Worm (Caenorhabditis elegans) whole organism, L4 larva: ENCODE data around the gene scl-24.
A peak's percentile ranks its signal among the peaks of the same experiment; 100 is the strongest.

Experiments
- F44E2.7 ChIP-seq: fragments of 200-800 bp; sonication (Bioruptor generic); IDR thresholded peaks from 2 replicates; pipeline ENCODE4 v2.1.2; 2022; ENCODE audit warnings: missing genetic modification characterization, missing compliant biosample characterization
- F49E8.2 ChIP-seq: sonication (generic microtip); optimal IDR thresholded peaks from 2 replicates; lab custom pipeline; 2016; ENCODE audit warnings: missing compliant biosample characterization, mild to moderate bottlenecking, missing genetic modification characterization, borderline replicate concordance
- Y105C5A.15 ChIP-seq: fragments of 200-800 bp; sonication (Bioruptor generic); IDR thresholded peaks from 2 replicates; pipeline ENCODE4 v1.3.6; 2022; ENCODE audit warnings: missing genetic modification characterization, missing compliant biosample characterization
- ZK337.2 ChIP-seq: fragments of 200-800 bp; sonication (Bioruptor generic); IDR thresholded peaks from 2 replicates; pipeline ENCODE4 v1.3.6; 2022; ENCODE audit warnings: missing genetic modification reagents, missing genetic modification characterization, missing compliant biosample characterization
- arid-1 ChIP-seq: fragments of 200-800 bp; sonication (Bioruptor generic); conservative IDR thresholded peaks from 2 replicates; pipeline ENCODE4 v1.3.6; 2022; ENCODE audit warnings: missing genetic modification reagents, missing genetic modification characterization, missing compliant biosample characterization
- attf-4 ChIP-seq: sonication (generic microtip); optimal IDR thresholded peaks from 3 replicates; lab custom pipeline; 2017; ENCODE audit warnings: missing biosample characterization, missing genetic modification characterization
- ceh-28 ChIP-seq: fragments of 150-350 bp; optimal IDR thresholded peaks from 2 replicates; lab custom pipeline; 2014; ENCODE audit warnings: missing biosample characterization, missing genetic modification reagents, missing genetic modification characterization
- ceh-44 ChIP-seq: fragments of 200-800 bp; sonication (Bioruptor generic); IDR thresholded peaks from 2 replicates; pipeline ENCODE4 v1.3.6; 2022; ENCODE audit warnings: missing genetic modification reagents, missing genetic modification characterization, missing compliant biosample characterization
- ceh-62 ChIP-seq: sonication (generic microtip); optimal IDR thresholded peaks from 2 replicates; lab custom pipeline; 2017; ENCODE audit warnings: missing biosample characterization, missing genetic modification characterization
- daf-12 ChIP-seq: fragments of 150-350 bp; optimal IDR thresholded peaks from 2 replicates; lab custom pipeline; 2014; ENCODE audit warnings: missing biosample characterization, missing genetic modification reagents, missing genetic modification characterization
- dmd-8 ChIP-seq: fragments of 200-800 bp; sonication (Bioruptor generic); IDR thresholded peaks from 2 replicates; pipeline ENCODE4 v1.3.6; 2022; ENCODE audit warnings: missing genetic modification characterization, missing compliant biosample characterization
- egl-27 ChIP-seq: sonication (generic microtip); optimal IDR thresholded peaks from 3 replicates; lab custom pipeline; 2017; ENCODE audit warnings: missing biosample characterization, missing genetic modification reagents, missing genetic modification characterization
- egl-43 ChIP-seq: fragments of 200-800 bp; sonication (Bioruptor generic); IDR thresholded peaks from 2 replicates; pipeline ENCODE4 v1.3.6; 2022; ENCODE audit warnings: missing genetic modification reagents, missing genetic modification characterization, missing compliant biosample characterization
- hif-1 ChIP-seq, 2 experiments: sonication (generic microtip); optimal IDR thresholded peaks; 2 replicates each; lab custom pipeline; 2016 to 2017; ENCODE audit warnings: missing compliant biosample characterization in 2 of 2, missing genetic modification characterization in 2 of 2, missing genetic modification reagents in 2 of 2, missing genotype in 2 of 2, mild to moderate bottlenecking in 1 of 2
- hlh-11 ChIP-seq: fragments of 200-800 bp; sonication (Bioruptor generic); optimal IDR thresholded peaks from 2 replicates; lab custom pipeline; 2018; ENCODE audit warnings: mild to moderate bottlenecking, missing genetic modification characterization, missing compliant biosample characterization
- hlh-30 ChIP-seq: sonication (generic microtip); optimal IDR thresholded peaks from 2 replicates; lab custom pipeline; 2017; ENCODE audit warnings: antibody characterized with exemption, mild to moderate bottlenecking, missing genetic modification characterization, missing compliant biosample characterization; ENCODE audit not compliant: insufficient read depth
- hmg-1.1 ChIP-seq: fragments of 200-800 bp; sonication (Bioruptor generic); IDR thresholded peaks from 2 replicates; pipeline ENCODE4 v1.3.6; 2022; ENCODE audit warnings: missing genetic modification reagents, missing genetic modification characterization, missing compliant biosample characterization
- lim-7 ChIP-seq: fragments of 200-800 bp; sonication (Bioruptor generic); IDR thresholded peaks from 2 replicates; pipeline ENCODE4 v1.3.6; 2022; ENCODE audit warnings: missing genetic modification characterization, missing compliant biosample characterization
- lin-13 ChIP-seq: fragments of 150-350 bp; optimal IDR thresholded peaks from 2 replicates; lab custom pipeline; 2014; ENCODE audit warnings: missing biosample characterization, missing genetic modification reagents, missing genetic modification characterization
- lin-15B ChIP-seq: fragments of 150-350 bp; sonication (generic microtip); optimal IDR thresholded peaks from 3 replicates; lab custom pipeline; 2014; ENCODE audit warnings: missing biosample characterization, missing genetic modification characterization
- lin-38 ChIP-seq: fragments of 200-800 bp; sonication (Bioruptor generic); IDR thresholded peaks from 2 replicates; pipeline ENCODE4 v1.3.6; 2022; ENCODE audit warnings: missing genetic modification reagents, missing genetic modification characterization, missing compliant biosample characterization
- lsy-2 ChIP-seq, 2 experiments: fragments of 150-350 bp in 1 of 2; sonication (generic microtip) in 1 of 2; optimal IDR thresholded peaks; 2 replicates each; lab custom pipeline; 2014 to 2017; ENCODE audit warnings: missing biosample characterization in 2 of 2, missing genetic modification characterization in 2 of 2
- madf-5 ChIP-seq, 2 experiments: fragments of 200-800 bp; sonication (Bioruptor generic); IDR thresholded peaks; 2 replicates each; pipeline ENCODE4 v1.3.6; 2022; ENCODE audit warnings: missing compliant biosample characterization in 2 of 2, missing genetic modification characterization in 2 of 2
- mdl-1 ChIP-seq, 2 experiments: fragments of 150-350 bp in 1 of 2; sonication (generic microtip) in 1 of 2; optimal IDR thresholded peaks; 2 replicates each; lab custom pipeline; 2014 to 2017; ENCODE audit warnings: missing biosample characterization in 2 of 2, missing genetic modification characterization in 2 of 2
- mxl-2 ChIP-seq: fragments of 200-800 bp; sonication (Bioruptor generic); conservative IDR thresholded peaks from 2 replicates; pipeline ENCODE4 v1.3.6; 2022; ENCODE audit warnings: missing genetic modification reagents, missing genetic modification characterization, missing compliant biosample characterization
- mxl-3 ChIP-seq: fragments of 200-800 bp; sonication (Bioruptor generic); optimal IDR thresholded peaks from 2 replicates; lab custom pipeline; 2018; ENCODE audit warnings: mild to moderate bottlenecking, missing genetic modification characterization, missing compliant biosample characterization
- nhr-102 ChIP-seq: sonication (generic microtip); optimal IDR thresholded peaks from 2 replicates; lab custom pipeline; 2016; ENCODE audit warnings: mild to moderate bottlenecking, missing genetic modification characterization, moderate library complexity, missing compliant biosample characterization
- nhr-111 ChIP-seq: fragments of 200-800 bp; sonication (Bioruptor generic); optimal IDR thresholded peaks from 2 replicates; lab custom pipeline; 2018; ENCODE audit warnings: mild to moderate bottlenecking, missing genetic modification characterization, missing compliant biosample characterization
- nhr-237 ChIP-seq: sonication (generic microtip); optimal IDR thresholded peaks from 2 replicates; lab custom pipeline; 2017; ENCODE audit warnings: missing biosample characterization, missing genetic modification characterization
- nhr-28 ChIP-seq: fragments of 150-350 bp; optimal IDR thresholded peaks from 2 replicates; lab custom pipeline; 2014; ENCODE audit warnings: missing biosample characterization, missing genetic modification characterization
- nhr-42 ChIP-seq: fragments of 200-800 bp; sonication (Bioruptor generic); IDR thresholded peaks from 2 replicates; pipeline ENCODE4 v1.3.6; 2022; ENCODE audit warnings: missing genetic modification characterization, missing compliant biosample characterization
- nhr-6 ChIP-seq: fragments of 150-350 bp; optimal IDR thresholded peaks from 2 replicates; lab custom pipeline; 2014; ENCODE audit warnings: missing biosample characterization, missing genetic modification characterization
- nhr-77 ChIP-seq: fragments of 150-350 bp; optimal IDR thresholded peaks from 2 replicates; lab custom pipeline; 2014; ENCODE audit warnings: missing biosample characterization, missing genetic modification characterization
- php-3 ChIP-seq: fragments of 200-800 bp; sonication (Bioruptor generic); IDR thresholded peaks from 2 replicates; pipeline ENCODE4 v1.3.6; 2022; ENCODE audit warnings: missing genetic modification reagents, missing genetic modification characterization, missing compliant biosample characterization
- pqm-1 ChIP-seq: sonication (generic microtip); optimal IDR thresholded peaks from 2 replicates; lab custom pipeline; 2017; ENCODE audit warnings: missing biosample characterization, missing genetic modification characterization
- saeg-2 ChIP-seq: fragments of 200-800 bp; sonication (Bioruptor generic); IDR thresholded peaks from 2 replicates; pipeline ENCODE4 v1.3.6; 2022; ENCODE audit warnings: missing genetic modification reagents, missing genetic modification characterization, missing compliant biosample characterization
- set-16 ChIP-seq: fragments of 200-800 bp; sonication (Bioruptor generic); IDR thresholded peaks from 2 replicates; pipeline ENCODE4 v1.3.6; 2022; ENCODE audit warnings: missing genetic modification reagents, missing genetic modification characterization, missing compliant biosample characterization
- snpc-4 ChIP-seq: fragments of 150-350 bp; optimal IDR thresholded peaks from 2 replicates; lab custom pipeline; 2014; ENCODE audit warnings: missing biosample characterization, missing genetic modification characterization
- unc-39 ChIP-seq: sonication (generic microtip); optimal IDR thresholded peaks from 2 replicates; lab custom pipeline; 2017; ENCODE audit warnings: missing biosample characterization, missing genetic modification characterization
- vab-7 ChIP-seq: fragments of 200-800 bp; sonication (Bioruptor generic); IDR thresholded peaks from 2 replicates; pipeline ENCODE4 v1.3.6; 2022; ENCODE audit warnings: missing genetic modification reagents, missing genetic modification characterization, missing compliant biosample characterization
- zfp-2 ChIP-seq: sonication (generic microtip); optimal IDR thresholded peaks from 2 replicates; lab custom pipeline; 2016; ENCODE audit warnings: mild to moderate bottlenecking, missing genetic modification characterization, missing compliant biosample characterization
- zfp-3 ChIP-seq: fragments of 200-800 bp; sonication (Bioruptor generic); conservative IDR thresholded peaks from 2 replicates; pipeline ENCODE4 v1.3.6; 2022; ENCODE audit warnings: missing genetic modification reagents, missing genetic modification characterization, missing compliant biosample characterization
- zip-11 ChIP-seq: fragments of 200-800 bp; sonication (Bioruptor generic); IDR thresholded peaks from 2 replicates; pipeline ENCODE4 v1.3.6; 2022; ENCODE audit warnings: missing genetic modification characterization, missing compliant biosample characterization
- zip-2 ChIP-seq: fragments of 150-350 bp; optimal IDR thresholded peaks from 2 replicates; lab custom pipeline; 2014; ENCODE audit warnings: missing biosample characterization, missing genetic modification characterization
- ztf-11 ChIP-seq: fragments of 150-350 bp; optimal IDR thresholded peaks from 2 replicates; lab custom pipeline; 2014; ENCODE audit warnings: missing biosample characterization, missing genetic modification characterization

The scl-24 gene

DNA sequence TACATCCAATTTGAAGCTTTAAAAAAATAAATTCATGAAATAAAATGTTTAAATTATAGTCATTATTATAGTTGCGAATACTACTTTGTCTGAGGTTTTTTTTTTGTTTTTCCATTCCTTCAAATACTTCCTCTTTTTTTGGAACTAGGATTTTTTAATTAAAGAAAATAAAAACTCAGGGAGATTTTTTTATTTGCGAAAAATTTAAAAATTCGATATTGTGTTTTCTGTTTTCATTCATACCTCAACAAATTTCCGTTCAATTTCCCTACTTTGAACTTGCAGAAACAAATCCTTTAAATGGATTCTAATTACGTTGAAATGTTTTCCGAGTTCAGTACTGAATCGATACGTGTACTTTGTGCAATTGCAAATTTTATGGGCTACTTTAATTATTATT, 22.4 kb downstream of the scl-24 start, which contains the start of gene srw-32:
Gene srw-32 (plus strand): TSS at position 301 of the 400 bp plus-strand sequence.
- TF ChIP-seq php-3 (GFP tag; lab: Robert Waterston, UW) (no peak), daf-12 (tag; lab: Kevin White, UChicago) (no peak), ceh-28 (no peak), hif-1 (tag; optimal IDR thresholded peaks at IDR 0.05; lab: Kevin White, UChicago) (no peak), saeg-2 (GFP tag; lab: Robert Waterston, UW) (no peak), nhr-28 (tag; lab: Kevin White, UChicago) (no peak), lsy-2 (tag; optimal IDR thresholded peaks at IDR 0.05; lab: Kevin White, UChicago) (no peak), nhr-237 (tag; lab: Kevin White, UChicago) (no peak), F44E2.7 (GFP tag; lab: Robert Waterston, UW) (no peak), nhr-77 (tag; lab: Kevin White, UChicago) (no peak), hlh-30 (no peak), zfp-2 (tag; lab: Kevin White, UChicago) (no peak), ceh-44 (no peak), unc-39 (tag; lab: Kevin White, UChicago) (no peak), lin-15B (tag; lab: Kevin White, UChicago) (no peak), lim-7 (no peak)
- TF ChIP-seq, all 104 proteins: peak for 0

DNA sequence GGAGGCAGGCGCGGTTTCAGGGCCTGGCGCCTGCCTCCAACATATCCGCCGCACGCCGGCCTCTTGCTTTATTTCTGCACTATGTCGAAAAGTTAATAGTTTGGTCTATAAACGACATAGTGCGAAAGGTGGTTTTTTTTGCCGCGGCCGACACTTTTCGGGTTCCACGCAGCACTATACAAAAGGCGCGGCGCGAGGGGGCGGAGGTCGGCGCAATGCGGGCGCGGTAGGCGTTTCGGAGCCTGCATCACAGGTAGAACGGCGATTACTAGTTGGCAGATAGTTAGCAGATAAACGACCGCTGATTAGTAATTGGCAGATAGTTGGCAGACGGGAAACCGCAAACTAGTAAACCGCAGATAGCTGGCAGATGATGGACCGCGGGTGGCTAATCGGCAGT, 26.6 kb downstream of the scl-24 start:
- TF ChIP-seq lin-13 (GFP tag; lab: Kevin White, UChicago), result no peak
- TF ChIP-seq set-16 (GFP tag; lab: Robert Waterston, UW), result peak; percentile 67

DNA sequence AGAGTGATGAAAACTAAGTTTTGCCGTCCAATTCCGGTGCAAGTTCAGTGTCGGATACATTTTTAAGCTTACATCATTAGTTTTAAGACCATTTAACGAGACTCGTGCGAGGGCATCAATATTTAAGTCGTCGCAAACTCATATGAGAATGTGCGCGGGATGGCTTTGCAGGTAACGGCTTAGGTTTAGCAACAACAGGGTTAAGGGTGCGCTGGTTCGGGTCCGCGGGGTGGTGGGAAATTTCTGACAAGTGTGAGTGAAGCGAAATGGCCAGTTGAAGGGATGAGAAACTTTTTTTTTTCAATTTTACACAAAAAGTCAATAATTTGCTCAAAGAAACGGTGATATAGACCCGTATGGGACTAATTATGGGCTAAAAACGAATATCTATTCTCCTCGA, 27.7 kb downstream of the scl-24 start:
- peak; percentile 28; the same call in 1 of the 2 replicates for TF ChIP-seq lim-7
- TF ChIP-seq zip-11 (GFP tag; lab: Robert Waterston, UW), result no peak
- 0 out of 2 replicates have a peak, but pooled peaks have one; percentile 26 for TF ChIP-seq vab-7 (GFP tag; lab: Robert Waterston, UW)
- TF ChIP-seq unc-39 (tag; lab: Kevin White, UChicago), result no peak

DNA sequence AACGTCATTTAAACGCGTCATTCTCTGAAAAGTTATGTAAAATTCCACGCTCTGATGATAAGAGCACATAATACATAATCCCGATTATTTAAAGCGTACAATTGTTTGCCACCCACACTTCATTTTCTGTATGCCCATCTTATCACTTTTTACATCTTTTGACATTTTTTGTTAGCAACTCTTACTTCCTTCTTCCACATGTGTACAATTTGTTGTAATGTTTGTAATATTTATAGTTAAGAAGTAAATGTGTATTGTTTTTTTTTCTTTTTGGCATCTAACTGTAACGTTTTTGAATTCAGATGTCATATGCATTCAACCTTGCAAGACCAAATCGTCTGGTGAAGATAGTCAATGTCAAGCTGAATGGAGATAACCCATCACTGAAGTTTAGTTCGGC, 34.6 kb downstream of the scl-24 start, which contains the start of gene fbxa-136:
Gene fbxa-136 (plus strand): TSS at position 301 of the 400 bp plus-strand sequence.
- TF ChIP-seq attf-4 (tag; lab: Kevin White, UChicago) (no peak), F49E8.2 (tag; lab: Kevin White, UChicago) (no peak), unc-39 (tag; lab: Kevin White, UChicago) (no peak), pqm-1 (no peak), mxl-2 (GFP tag; lab: Robert Waterston, UW) (no peak), egl-43 (GFP tag; lab: Robert Waterston, UW) (no peak), egl-27 (no peak), nhr-6 (no peak), Y105C5A.15 (GFP tag; lab: Robert Waterston, UW) (no peak), mdl-1 (tag; optimal IDR thresholded peaks at IDR 0.05; lab: Kevin White, UChicago) (no peak), daf-12 (tag; lab: Kevin White, UChicago) (no peak), hmg-1.1 (GFP tag; lab: Robert Waterston, UW) (no peak), madf-5 (GFP tag; IDR thresholded peaks at IDR 0.05; lab: Robert Waterston, UW) (no peak)

DNA sequence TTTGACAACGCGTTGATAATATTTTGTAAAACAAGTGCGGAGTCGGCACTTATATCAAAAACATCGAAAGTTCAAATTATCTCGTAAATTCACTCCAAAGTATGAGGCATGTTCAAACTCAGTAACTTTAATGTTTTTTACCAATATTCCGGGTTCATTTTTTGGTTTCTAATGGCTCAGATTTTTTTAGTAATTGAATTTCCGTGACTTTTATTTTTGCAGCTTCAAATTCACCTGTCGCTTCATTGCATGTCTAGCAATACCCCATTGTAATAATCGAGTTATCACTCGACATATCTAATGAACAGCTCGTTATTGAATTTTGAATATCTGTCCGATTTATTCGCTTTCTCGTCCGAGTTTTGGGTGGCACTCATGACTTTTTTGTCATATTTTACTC, 41.6 kb downstream of the scl-24 start, which contains the start of gene srz-90:
Gene srz-90 (plus strand): TSS at position 301 of the 400 bp plus-strand sequence.
- TF ChIP-seq mxl-3 (GFP tag; lab: Kevin White, UChicago), result no peak
- no peak for TF ChIP-seq hif-1 (tag; optimal IDR thresholded peaks at IDR 0.05; lab: Kevin White, UChicago)
- TF ChIP-seq snpc-4 (tag; lab: Kevin White, UChicago), result no peak
- no peak for TF ChIP-seq mxl-2 (GFP tag; lab: Robert Waterston, UW)
- TF ChIP-seq php-3 (GFP tag; lab: Robert Waterston, UW), result no peak
- no peak for TF ChIP-seq hlh-11
- TF ChIP-seq nhr-102 (tag; lab: Kevin White, UChicago), result no peak
- no peak for TF ChIP-seq nhr-77 (tag; lab: Kevin White, UChicago)
- no peak for TF ChIP-seq ztf-11 (tag; lab: Kevin White, UChicago)
- no peak for TF ChIP-seq lin-38 (GFP tag; lab: Robert Waterston, UW)
- no peak for TF ChIP-seq nhr-237 (tag; lab: Kevin White, UChicago)
- no peak for TF ChIP-seq ZK337.2 (GFP tag; lab: Robert Waterston, UW)
- no peak for TF ChIP-seq dmd-8 (GFP tag; lab: Robert Waterston, UW)
- TF ChIP-seq zfp-3 (GFP tag; lab: Robert Waterston, UW), result no peak
- no peak for TF ChIP-seq arid-1
- no peak for TF ChIP-seq vab-7 (GFP tag; lab: Robert Waterston, UW)
- TF ChIP-seq ceh-62 (tag; lab: Kevin White, UChicago), result no peak
- TF ChIP-seq nhr-42 (GFP tag; lab: Robert Waterston, UW), result no peak
- no peak for TF ChIP-seq zip-2
- TF ChIP-seq nhr-111, result no peak
- TF ChIP-seq, all 104 proteins: peak for 0
